Fruit fly (Drosophila melanogaster) whole organism, embryonic: Measurements from ENCODE around the gene dpy.

ENCODE experiments used
- Aef1 ChIP-seq: fragments of 200-800 bp; sonication (Bioruptor generic); IDR thresholded peaks from 3 replicates; pipeline ENCODE4 v1.3.6; 2022; ENCODE audit warnings: missing biosample characterization, missing genetic modification characterization
- Bdp1 ChIP-seq: fragments of 200-800 bp; sonication (Bioruptor generic); optimal IDR thresholded peaks from 3 replicates; lab custom pipeline; 2016; ENCODE audit warnings: missing biosample characterization, missing genetic modification characterization
- Blimp-1 ChIP-seq: fragments of 200-800 bp; sonication (Bioruptor generic); optimal IDR thresholded peaks from 3 replicates; lab custom pipeline; 2018; ENCODE audit warnings: missing biosample characterization, missing genetic modification characterization, mild to moderate bottlenecking, moderate library complexity, missing genetic modification reagents
- C15 ChIP-seq: fragments of 200-800 bp; sonication (Bioruptor generic); IDR thresholded peaks from 3 replicates; pipeline ENCODE4 v1.3.6; 2022; ENCODE audit warnings: missing biosample characterization, missing genetic modification characterization
- CG10209 ChIP-seq: fragments of 200-800 bp; sonication (Bioruptor generic); optimal IDR thresholded peaks from 3 replicates; lab custom pipeline; 2017; ENCODE audit warnings: missing biosample characterization, mild to moderate bottlenecking, missing genetic modification characterization, missing genetic modification reagents
- CG11093 ChIP-seq: fragments of 200-800 bp; sonication (Bioruptor generic); IDR thresholded peaks from 3 replicates; pipeline ENCODE4 v1.3.6; 2022; ENCODE audit warnings: missing biosample characterization, missing genetic modification characterization
- CG12659 ChIP-seq: fragments of 200-800 bp; sonication (Bioruptor generic); optimal IDR thresholded peaks from 3 replicates; lab custom pipeline; 2017; ENCODE audit warnings: mild to moderate bottlenecking, missing biosample characterization, missing genetic modification reagents, missing genetic modification characterization
- CG14050 ChIP-seq: fragments of 200-800 bp; sonication (Bioruptor generic); IDR thresholded peaks from 3 replicates; pipeline ENCODE4 v1.3.6; 2022; ENCODE audit warnings: missing biosample characterization, missing genetic modification characterization
- CG1603 ChIP-seq: fragments of 200-800 bp; sonication (Bioruptor generic); optimal IDR thresholded peaks from 2 replicates; lab custom pipeline; 2019; ENCODE audit warnings: missing biosample characterization, mild to moderate bottlenecking, missing genetic modification characterization, moderate library complexity
- CG16813 ChIP-seq: fragments of 200-800 bp; sonication (Bioruptor generic); IDR thresholded peaks from 3 replicates; pipeline ENCODE4 v1.3.6; 2022; ENCODE audit warnings: missing biosample characterization, missing genetic modification characterization; ENCODE audit not compliant: partially characterized antibody
- CG16815 ChIP-seq: fragments of 200-800 bp; sonication (Bioruptor generic); optimal IDR thresholded peaks from 3 replicates; lab custom pipeline; 2017; ENCODE audit warnings: missing biosample characterization, mild to moderate bottlenecking, missing genetic modification characterization
- CG17186 ChIP-seq: fragments of 200-800 bp; sonication (Bioruptor generic); optimal IDR thresholded peaks from 3 replicates; lab custom pipeline; 2017; ENCODE audit warnings: missing biosample characterization, missing genetic modification reagents, missing genetic modification characterization
- CG17359 ChIP-seq: fragments of 200-800 bp; sonication (Bioruptor generic); optimal IDR thresholded peaks from 3 replicates; lab custom pipeline; 2018; ENCODE audit warnings: missing biosample characterization, mild to moderate bottlenecking, missing genetic modification characterization, moderate library complexity
- CG17912 ChIP-seq: fragments of 200-800 bp; sonication (Bioruptor generic); optimal IDR thresholded peaks from 2 replicates; lab custom pipeline; 2018; ENCODE audit warnings: missing biosample characterization, mild to moderate bottlenecking, missing genetic modification characterization
- CG2889 ChIP-seq: fragments of 200-800 bp; sonication (Bioruptor generic); IDR thresholded peaks from 3 replicates; pipeline ENCODE4 v1.3.6; 2022; ENCODE audit warnings: missing biosample characterization, missing genetic modification characterization
- CG3065 ChIP-seq: fragments of 200-800 bp; sonication (Bioruptor generic); optimal IDR thresholded peaks from 2 replicates; lab custom pipeline; 2016; ENCODE audit warnings: missing biosample characterization, missing genetic modification characterization
- CG32532 ChIP-seq: fragments of 200-800 bp; sonication (Bioruptor generic); IDR thresholded peaks from 2 replicates; pipeline ENCODE4 v1.3.6; 2022; ENCODE audit warnings: missing biosample characterization, missing genetic modification characterization
- CG34376 ChIP-seq: fragments of 200-800 bp; sonication (Bioruptor generic); optimal IDR thresholded peaks from 2 replicates; lab custom pipeline; 2018; ENCODE audit warnings: missing biosample characterization, mild to moderate bottlenecking, missing genetic modification characterization
- CG3726 ChIP-seq: fragments of 200-800 bp; sonication (Bioruptor generic); IDR thresholded peaks from 3 replicates; pipeline ENCODE4, ENCODE4 v1.3.6; 2022; ENCODE audit warnings: missing biosample characterization, missing genetic modification characterization
- CG4404 ChIP-seq: fragments of 200-800 bp; sonication (Bioruptor generic); IDR thresholded peaks from 2 replicates; pipeline ENCODE4 v1.3.6; 2022; ENCODE audit warnings: missing biosample characterization, missing genetic modification characterization
- CG4707 ChIP-seq: fragments of 200-800 bp; sonication (Bioruptor generic); optimal IDR thresholded peaks from 2 replicates; lab custom pipeline; 2018; ENCODE audit warnings: missing biosample characterization, mild to moderate bottlenecking, missing genetic modification characterization, moderate library complexity
- CG6683 ChIP-seq: fragments of 200-800 bp; sonication (Bioruptor generic); optimal IDR thresholded peaks from 2 replicates; lab custom pipeline; 2017; ENCODE audit warnings: missing biosample characterization, mild to moderate bottlenecking, missing genetic modification characterization, missing genetic modification reagents
- CG6791 ChIP-seq: fragments of 200-800 bp; sonication (Bioruptor generic); IDR thresholded peaks from 3 replicates; pipeline ENCODE4 v1.3.6; 2022; ENCODE audit warnings: missing biosample characterization, missing genetic modification characterization; ENCODE audit not compliant: partially characterized antibody
- CG6854 ChIP-seq: fragments of 200-800 bp; sonication (Bioruptor generic); optimal IDR thresholded peaks from 3 replicates; lab custom pipeline; 2017; ENCODE audit warnings: missing biosample characterization, mild to moderate bottlenecking, missing genetic modification characterization
- CG7372 ChIP-seq: fragments of 200-800 bp; sonication (Bioruptor generic); IDR thresholded peaks from 2 replicates; pipeline ENCODE4 v1.3.6; 2022; ENCODE audit warnings: missing biosample characterization, missing genetic modification characterization
- CG7745 ChIP-seq: fragments of 200-800 bp; sonication (Bioruptor generic); optimal IDR thresholded peaks from 2 replicates; lab custom pipeline; 2018; ENCODE audit warnings: missing biosample characterization, mild to moderate bottlenecking, missing genetic modification characterization, moderate library complexity
- CG9609 ChIP-seq: fragments of 200-800 bp; sonication (Bioruptor generic); optimal IDR thresholded peaks from 3 replicates; lab custom pipeline; 2016; ENCODE audit warnings: missing biosample characterization, missing genetic modification characterization
- CkIIα-i1 ChIP-seq: fragments of 200-800 bp; sonication (Bioruptor generic); IDR thresholded peaks from 2 replicates; pipeline ENCODE4 v1.3.6; 2022; ENCODE audit warnings: missing biosample characterization, missing genetic modification characterization
- Dbx ChIP-seq: fragments of 200-800 bp; sonication (Bioruptor generic); IDR thresholded peaks from 3 replicates; pipeline ENCODE4 v1.3.6; 2022; ENCODE audit warnings: missing biosample characterization, missing genetic modification characterization
- Dip2 ChIP-seq: fragments of 200-800 bp; sonication (Bioruptor generic); IDR thresholded peaks from 2 replicates; pipeline ENCODE4 v1.3.6; 2022; ENCODE audit warnings: missing biosample characterization, missing genetic modification characterization
- Doc3 ChIP-seq: fragments of 200-800 bp; sonication (Bioruptor generic); IDR thresholded peaks from 3 replicates; pipeline ENCODE4 v1.3.6; 2022; ENCODE audit warnings: missing biosample characterization, missing genetic modification characterization; ENCODE audit not compliant: partially characterized antibody
- Dref ChIP-seq: fragments of 200-800 bp; sonication (Bioruptor generic); IDR thresholded peaks from 2 replicates; pipeline ENCODE4 v1.3.6; 2022; ENCODE audit warnings: missing biosample characterization, missing genetic modification characterization
- Ets65A ChIP-seq: fragments of 200-800 bp; sonication (Bioruptor generic); peaks from one replicate; lab custom pipeline; 2016; ENCODE audit warnings: missing biosample characterization, missing genetic modification characterization
- Gug ChIP-seq: fragments of 200-800 bp; sonication (Bioruptor generic); IDR thresholded peaks from 4 replicates; pipeline ENCODE4 v1.3.6; 2022; ENCODE audit warnings: missing biosample characterization, missing genetic modification characterization
- H15 ChIP-seq: fragments of 200-800 bp; sonication (Bioruptor generic); IDR thresholded peaks from 3 replicates; pipeline ENCODE4 v1.3.6; 2022; ENCODE audit warnings: missing biosample characterization, missing genetic modification characterization
- Hand ChIP-seq: fragments of 200-800 bp; sonication (Bioruptor generic); optimal IDR thresholded peaks from 2 replicates; lab custom pipeline; 2017; ENCODE audit warnings: mild to moderate bottlenecking, missing biosample characterization, missing genetic modification reagents, missing genetic modification characterization
- Kr ChIP-seq: fragments of 200-800 bp; sonication (Bioruptor generic); optimal IDR thresholded peaks from 2 replicates; lab custom pipeline; 2017; ENCODE audit warnings: missing biosample characterization, mild to moderate bottlenecking, missing genetic modification characterization
- Nf-YB ChIP-seq: fragments of 200-800 bp; sonication (Bioruptor generic); optimal IDR thresholded peaks from 3 replicates; lab custom pipeline; 2019; ENCODE audit warnings: missing biosample characterization, mild to moderate bottlenecking, missing genetic modification characterization, moderate library complexity
- TFAM ChIP-seq: fragments of 200-800 bp; sonication (Bioruptor generic); optimal IDR thresholded peaks from 2 replicates; lab custom pipeline; 2017; ENCODE audit warnings: missing biosample characterization, missing genetic modification characterization, inconsistent platforms
- Tbp ChIP-seq: fragments of >200 bp; optimal IDR thresholded peaks from 2 replicates; lab custom pipeline; 2018; ENCODE audit warnings: missing biosample characterization, missing genetic modification characterization
- cg ChIP-seq: fragments of 200-800 bp; sonication (Bioruptor generic); optimal IDR thresholded peaks from 3 replicates; lab custom pipeline; 2019; ENCODE audit warnings: missing biosample characterization, mild to moderate bottlenecking, missing genetic modification characterization, moderate library complexity
- crol ChIP-seq: fragments of 200-800 bp; sonication (Bioruptor generic); IDR thresholded peaks from 2 replicates; pipeline ENCODE4 v1.3.6; 2022; ENCODE audit warnings: missing biosample characterization, missing genetic modification characterization
- ftz-f1 ChIP-seq: fragments of 200-800 bp; sonication (Bioruptor generic); optimal IDR thresholded peaks from 2 replicates; lab custom pipeline; 2016; ENCODE audit warnings: missing biosample characterization, missing genetic modification characterization
- gcm ChIP-seq: fragments of 200-800 bp; sonication (Bioruptor generic); optimal IDR thresholded peaks from 2 replicates; lab custom pipeline; 2019; ENCODE audit warnings: missing biosample characterization, mild to moderate bottlenecking, missing genetic modification characterization, moderate library complexity
- row ChIP-seq: fragments of 200-800 bp; sonication (Bioruptor generic); IDR thresholded peaks from 3 replicates; pipeline ENCODE4 v1.3.6; 2022; ENCODE audit warnings: missing biosample characterization, missing genetic modification characterization
- slbo ChIP-seq: fragments of 200-800 bp; sonication (Bioruptor generic); IDR thresholded peaks from 2 replicates; pipeline ENCODE4 v1.3.6; 2022; ENCODE audit warnings: missing biosample characterization, missing genetic modification characterization
- tgo ChIP-seq: fragments of 200-800 bp; sonication (Bioruptor generic); IDR thresholded peaks from 3 replicates; pipeline ENCODE4 v1.3.6; 2022; ENCODE audit warnings: missing biosample characterization, missing genetic modification characterization
- trh ChIP-seq: fragments of 200-800 bp; sonication (Bioruptor generic); optimal IDR thresholded peaks from 2 replicates; lab custom pipeline; 2016; ENCODE audit warnings: missing biosample characterization, missing genetic modification characterization
- ttk ChIP-seq: fragments of 200-800 bp; sonication (Bioruptor generic); IDR thresholded peaks from 2 replicates; pipeline ENCODE4 v2.1.2; 2022; ENCODE audit warnings: missing biosample characterization, missing genetic modification characterization
- vfl ChIP-seq: fragments of 200-800 bp; sonication (Bioruptor generic); optimal IDR thresholded peaks from 2 replicates; lab custom pipeline; 2016; ENCODE audit warnings: missing biosample characterization, missing genetic modification characterization
- vvl ChIP-seq: fragments of 200-800 bp; sonication (Bioruptor generic); IDR thresholded peaks from 2 replicates; pipeline ENCODE4 v1.3.6; 2022; ENCODE audit warnings: missing biosample characterization, missing genetic modification characterization

The dpy gene

DNA sequence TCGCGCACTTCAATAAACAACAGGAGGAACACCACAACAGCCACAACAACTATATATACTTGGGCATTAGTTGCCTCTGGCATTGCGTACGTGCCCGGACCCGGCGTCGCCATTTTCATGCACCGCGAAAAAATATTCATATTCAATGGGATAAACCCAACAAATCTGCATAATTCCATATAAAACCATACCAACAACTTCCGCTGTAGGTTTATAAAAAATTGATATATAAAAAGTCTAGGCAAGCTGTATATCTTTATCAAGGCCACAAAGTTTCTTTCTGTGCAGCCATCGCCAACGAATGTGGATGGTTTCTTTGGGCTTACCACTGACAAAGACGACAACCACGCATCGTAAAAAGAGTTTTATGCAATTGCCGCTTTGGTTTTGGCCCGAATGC, 30.8 kb downstream of the dpy start (continued):
- TF ChIP-seq CG6854 (no peak), CkIIα-i1 (no peak), tgo (GFP tag; lab: Robert Waterston, UW) (peak; percentile 80), vvl (peak; percentile 92), vfl (no peak), gcm (GFP tag; lab: Kevin White, UChicago) (peak; percentile 60), Gug (GFP tag; lab: Robert Waterston, UW) (peak; percentile 47; the same call in 2 of the 4 replicates), trh (GFP tag; lab: Kevin White, UChicago) (no peak), CG16813 (GFP tag; lab: Robert Waterston, UW) (no peak), Dref (GFP tag; lab: Robert Waterston, UW) (no peak), CG10209 (GFP tag; lab: Kevin White, UChicago) (peak; percentile 66), CG32532 (GFP tag; lab: Robert Waterston, UW) (peak; percentile 47; the same call in 1 of the 2 replicates), Dbx (peak; percentile 44; the same call in 1 of the 3 replicates), TFAM (GFP tag; lab: Kevin White, UChicago) (peak; percentile 19), ftz-f1 (GFP tag; lab: Kevin White, UChicago) (no peak), crol (GFP tag; lab: Robert Waterston, UW) (no peak), Tbp (GFP tag; lab: Kevin White, UChicago) (no peak), cg (no peak), CG9609 (GFP tag; lab: Kevin White, UChicago) (peak; percentile 33), Dip2 (GFP tag; lab: Robert Waterston, UW) (no peak), Hand (no peak), CG17359 (peak; percentile 86), CG3726 (GFP tag; lab: Robert Waterston, UW) (0 out of 3 replicates have a peak, but pooled peaks have one; percentile 21), CG11093 (GFP tag; lab: Robert Waterston, UW) (no peak), CG3065 (GFP tag; lab: Kevin White, UChicago) (no peak), CG4404 (peak; percentile 64), CG16815 (GFP tag; lab: Kevin White, UChicago) (peak; percentile 44), CG7372 (no peak), CG2889 (GFP tag; lab: Robert Waterston, UW) (peak; percentile 58; the same call in 1 of the 3 replicates), Blimp-1 (peak; percentile 74), H15 (GFP tag; lab: Robert Waterston, UW) (peak; percentile 75; the same call in 2 of the 3 replicates), Bdp1 (GFP tag; lab: Kevin White, UChicago) (peak; percentile 5), Aef1 (peak; percentile 56; the same call in 1 of the 3 replicates), CG6683 (GFP tag; lab: Kevin White, UChicago) (no peak), CG6791 (GFP tag; lab: Robert Waterston, UW) (no peak), slbo (GFP tag; lab: Robert Waterston, UW) (peak; percentile 64), row (GFP tag; lab: Robert Waterston, UW) (peak; percentile 75), CG12659 (GFP tag; lab: Kevin White, UChicago) (peak; percentile 54), ttk (GFP tag; lab: Robert Waterston, UW) (peak; percentile 75), CG34376 (GFP tag; lab: Kevin White, UChicago) (no peak), CG14050 (GFP tag; lab: Robert Waterston, UW) (peak; percentile 71; the same call in 2 of the 3 replicates), Nf-YB (GFP tag; lab: Kevin White, UChicago) (peak; percentile 26), C15 (GFP tag; lab: Robert Waterston, UW) (no peak), CG17186 (GFP tag; lab: Kevin White, UChicago) (peak; percentile 19), CG4707 (GFP tag; lab: Kevin White, UChicago) (peak; percentile 53), CG17912 (GFP tag; lab: Kevin White, UChicago) (no peak), CG7745 (tag; lab: Kevin White, UChicago) (no peak), Doc3 (GFP tag; lab: Robert Waterston, UW) (no peak), Ets65A (peak; percentile 91), CG1603 (tag; lab: Kevin White, UChicago) (peak; percentile 78), Kr (GFP tag; lab: Kevin White, UChicago) (no peak)
